Worm (Caenorhabditis elegans) whole organism, early embryonic: ENCODE data around the gene F01D4.5.

ENCODE experiments used
- B0310.2 ChIP-seq: sonication (generic microtip); optimal IDR thresholded peaks from 2 replicates; lab custom pipeline; 2016; ENCODE audit warnings: mild to moderate bottlenecking, missing genetic modification characterization, missing compliant biosample characterization
- aly-1 ChIP-seq: sonication (generic microtip); optimal IDR thresholded peaks from 2 replicates; lab custom pipeline; 2016; ENCODE audit warnings: missing genetic modification characterization, missing compliant biosample characterization
- ama-1 ChIP-seq: fragments of 150-350 bp; optimal IDR thresholded peaks from 2 replicates; lab custom pipeline; 2014
- ceh-36 ChIP-seq: sonication (generic microtip); optimal IDR thresholded peaks from 2 replicates; lab custom pipeline; 2016; ENCODE audit warnings: missing genetic modification characterization, inconsistent platforms, missing compliant biosample characterization
- flt-1 ChIP-seq: fragments of 200-800 bp; sonication (Bioruptor generic); IDR thresholded peaks from 2 replicates; pipeline ENCODE4 v1.3.6; 2022; ENCODE audit warnings: missing genetic modification characterization, missing compliant biosample characterization
- hmg-4 ChIP-seq: fragments of 200-800 bp; sonication (Bioruptor generic); optimal IDR thresholded peaks from 2 replicates; lab custom pipeline; 2018; ENCODE audit warnings: mild to moderate bottlenecking, missing genetic modification characterization, missing compliant biosample characterization
- pes-1 ChIP-seq: fragments of 200-800 bp; sonication (Bioruptor generic); IDR thresholded peaks from 2 replicates; pipeline ENCODE4 v1.3.6; 2022; ENCODE audit warnings: missing genetic modification reagents, missing genetic modification characterization, missing compliant biosample characterization
- scrt-1 ChIP-seq: fragments of 200-800 bp; sonication (Bioruptor generic); IDR thresholded peaks from 2 replicates; pipeline ENCODE4 v1.3.6; 2022; ENCODE audit warnings: missing genetic modification characterization, missing compliant biosample characterization
- sea-1 ChIP-seq: fragments of 200-800 bp; sonication (Bioruptor generic); conservative IDR thresholded peaks from 2 replicates; pipeline ENCODE4 v1.3.6; 2022; ENCODE audit warnings: missing genetic modification characterization, missing compliant biosample characterization
- tbx-37 ChIP-seq: fragments of 200-800 bp; sonication (Bioruptor generic); conservative IDR thresholded peaks from 2 replicates; pipeline ENCODE4 v1.3.6; 2022; ENCODE audit warnings: missing genetic modification reagents, missing genetic modification characterization, missing compliant biosample characterization
- tra-4 ChIP-seq: sonication (generic microtip); optimal IDR thresholded peaks from 2 replicates; lab custom pipeline; 2017; ENCODE audit warnings: missing genetic modification characterization, missing compliant biosample characterization

DNA sequence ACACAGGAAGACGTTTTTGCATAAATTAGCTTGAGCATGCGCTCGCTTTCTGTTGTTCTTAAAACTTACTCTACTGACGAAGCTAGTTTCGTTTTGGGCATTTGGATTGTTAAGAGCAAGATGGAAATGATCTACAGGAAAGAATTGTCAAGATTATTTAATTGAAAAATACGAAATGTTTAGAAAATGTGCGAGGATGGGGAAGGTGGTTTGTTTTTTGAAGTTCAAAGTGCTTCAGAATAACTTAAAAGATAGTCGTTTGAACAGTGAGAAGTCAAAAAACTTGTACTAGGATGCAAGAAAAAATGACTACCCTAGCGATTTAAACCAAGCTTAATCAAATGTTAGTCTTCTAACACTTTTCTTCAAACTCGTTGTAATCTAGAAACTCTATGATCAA is 26.3 kb downstream of the F01D4.5 start, which contains the start of gene srb-17:
- TF ChIP-seq ama-1 (lab: Kevin White, UChicago): no peak
- TF ChIP-seq B0310.2: no peak
- TF ChIP-seq sea-1 (GFP tag; lab: Robert Waterston, UW): no peak
- no peak for TF ChIP-seq scrt-1 (GFP tag; lab: Robert Waterston, UW)
- no peak for TF ChIP-seq flt-1 (GFP tag; lab: Robert Waterston, UW)
- TF ChIP-seq ceh-36 (tag; lab: Kevin White, UChicago): no peak
- no peak for TF ChIP-seq tbx-37 (GFP tag; lab: Robert Waterston, UW)
- TF ChIP-seq hmg-4 (GFP tag; lab: Kevin White, UChicago): no peak
- TF ChIP-seq tra-4 (tag; lab: Kevin White, UChicago): no peak
- no peak for TF ChIP-seq pes-1 (GFP tag; lab: Robert Waterston, UW)
- TF ChIP-seq aly-1 (tag; lab: Kevin White, UChicago): no peak
